Worm (Caenorhabditis elegans): Measurements from ENCODE around the gene nspb-2.

- TF ChIP-seq ceh-63 (GFP tag; optimal IDR thresholded peaks at IDR 0.05) (no peak), lin-13 (GFP tag; optimal IDR thresholded peaks at IDR 0.05) (no peak), nhr-77 (tag; optimal IDR thresholded peaks at IDR 0.05) (no peak), fkh-10 (GFP tag; optimal IDR thresholded peaks at IDR 0.05) (no peak), lsy-2 (tag; optimal IDR thresholded peaks at IDR 0.05) (no peak), lin-15B (tag; optimal IDR thresholded peaks at IDR 0.05) (no peak), ets-5 (GFP tag; IDR thresholded peaks at IDR 0.05) (no peak), aly-2 (tag; optimal IDR thresholded peaks at IDR 0.05) (no peak), mdl-1 (tag; optimal IDR thresholded peaks at IDR 0.05) (no peak), nhr-76 (tag; optimal IDR thresholded peaks at IDR 0.05) (no peak)
Observed at ce11 chrIV:6595912-6596311, 4.4 kb downstream of the nspb-2 start, which contains the start of gene F38A5.22.
